Worm (Caenorhabditis elegans): ENCODE measurements around the gene ifb-2.

The ifb-2 gene

ce11 chrII:5801075-5801474 is 51.1 kb downstream of the ifb-2 start, which contains the start of the genes K05F1.9 and K05F1.1:
K05F1.9 (minus strand) TSS chrII:5801175.
K05F1.1 (plus strand) TSS chrII:5801382.
- TF ChIP-seq ztf-16 (tag; optimal IDR thresholded peaks at IDR 0.05) (no peak), unc-3 (GFP tag; conservative IDR thresholded peaks at IDR 0.05) (no peak), unc-3 (tag; optimal IDR thresholded peaks at IDR 0.05) (no peak), ceh-34 (tag; optimal IDR thresholded peaks at IDR 0.05) (no peak), hlh-13 (GFP tag; optimal IDR thresholded peaks at IDR 0.05) (no peak), ceh-24 (tag; optimal IDR thresholded peaks at IDR 0.05) (no peak), hlh-30 (tag; optimal IDR thresholded peaks at IDR 0.05; ENCODE audit: insufficient read depth) (no peak), K09A11.1 (tag; optimal IDR thresholded peaks at IDR 0.05; ENCODE audit: insufficient read depth) (no peak), pax-1 (tag; optimal IDR thresholded peaks at IDR 0.05) (no peak), ref-2 (tag; optimal IDR thresholded peaks at IDR 0.05) (no peak), ceh-45 (GFP tag; IDR thresholded peaks at IDR 0.05) (no peak), ceh-2 (tag; optimal IDR thresholded peaks at IDR 0.05) (no peak)
